Fruit fly (Drosophila melanogaster) whole organism, embryonic: Measurements from ENCODE around the gene Fst.

Source experiments
- Atf3 ChIP-seq: fragments of 200-800 bp; sonication (Bioruptor generic); optimal IDR thresholded peaks from 3 replicates; lab custom pipeline; 2016; ENCODE audit warnings: missing biosample characterization, missing genetic modification characterization
- BEAF-32 ChIP-seq: fragments of 200-800 bp; sonication (Bioruptor generic); optimal IDR thresholded peaks from 3 replicates; lab custom pipeline; 2017; ENCODE audit warnings: missing biosample characterization, missing genetic modification characterization, mild to moderate bottlenecking, moderate library complexity, missing genetic modification reagents
- Bdp1 ChIP-seq: fragments of 200-800 bp; sonication (Bioruptor generic); optimal IDR thresholded peaks from 3 replicates; lab custom pipeline; 2016; ENCODE audit warnings: missing biosample characterization, missing genetic modification characterization
- CG1024 ChIP-seq: fragments of 200-800 bp; sonication (Bioruptor generic); IDR thresholded peaks from 2 replicates; pipeline ENCODE4 v1.3.6; 2022; ENCODE audit warnings: missing biosample characterization, missing genetic modification characterization
- CG10543 ChIP-seq: fragments of 200-800 bp; sonication (Bioruptor generic); optimal IDR thresholded peaks from 3 replicates; lab custom pipeline; 2017; ENCODE audit warnings: missing biosample characterization, mild to moderate bottlenecking, missing genetic modification characterization, moderate library complexity
- CG11456 ChIP-seq: fragments of 200-800 bp; sonication (Bioruptor generic); IDR thresholded peaks from 3 replicates; pipeline ENCODE4 v1.3.6; 2022; ENCODE audit warnings: missing biosample characterization, missing genetic modification characterization
- CG12155 ChIP-seq: fragments of 200-800 bp; sonication (Bioruptor generic); optimal IDR thresholded peaks from 3 replicates; lab custom pipeline; 2016; ENCODE audit warnings: missing biosample characterization, missing genetic modification characterization
- CG12391 ChIP-seq: fragments of 200-800 bp; sonication (Bioruptor generic); optimal IDR thresholded peaks from 3 replicates; lab custom pipeline; 2018; ENCODE audit warnings: missing biosample characterization, mild to moderate bottlenecking, missing genetic modification characterization, moderate library complexity
- CG12769 ChIP-seq: fragments of 200-800 bp; sonication (Bioruptor generic); optimal IDR thresholded peaks from 2 replicates; lab custom pipeline; 2019; ENCODE audit warnings: missing biosample characterization, mild to moderate bottlenecking, missing genetic modification characterization, moderate library complexity
- CG14014 ChIP-seq: fragments of 200-800 bp; sonication (Bioruptor generic); IDR thresholded peaks from 2 replicates; pipeline ENCODE4 v1.3.6; 2022; ENCODE audit warnings: missing biosample characterization, missing genetic modification characterization
- CG14441 ChIP-seq: fragments of 200-800 bp; sonication (Bioruptor generic); IDR thresholded peaks from 2 replicates; pipeline ENCODE4 v1.3.6; 2022; ENCODE audit warnings: missing biosample characterization, missing genetic modification characterization
- CG15269 ChIP-seq: fragments of 200-800 bp; sonication (Bioruptor generic); optimal IDR thresholded peaks from 2 replicates; lab custom pipeline; 2018; ENCODE audit warnings: missing biosample characterization, mild to moderate bottlenecking, missing genetic modification characterization, moderate library complexity
- CG15514 ChIP-seq: fragments of 200-800 bp; sonication (Bioruptor generic); optimal IDR thresholded peaks from 3 replicates; lab custom pipeline; 2017; ENCODE audit warnings: missing biosample characterization, missing genetic modification characterization, mild to moderate bottlenecking, moderate library complexity, missing genetic modification reagents
- CG18262 ChIP-seq: fragments of 200-800 bp; optimal IDR thresholded peaks from 3 replicates; lab custom pipeline; 2019; ENCODE audit warnings: missing biosample characterization, mild to moderate bottlenecking, missing genetic modification characterization, moderate library complexity
- CG18599 ChIP-seq: fragments of 200-800 bp; sonication (Bioruptor generic); optimal IDR thresholded peaks from 3 replicates; lab custom pipeline; 2017; ENCODE audit warnings: missing biosample characterization, missing genetic modification characterization, mild to moderate bottlenecking, moderate library complexity, missing genetic modification reagents
- CG2678 ChIP-seq: fragments of 200-800 bp; sonication (Bioruptor generic); optimal IDR thresholded peaks from 3 replicates; lab custom pipeline; 2019; ENCODE audit warnings: missing biosample characterization, mild to moderate bottlenecking, missing genetic modification characterization, moderate library complexity
- CG2875 ChIP-seq: fragments of 200-800 bp; sonication (Bioruptor generic); optimal IDR thresholded peaks from 2 replicates; lab custom pipeline; 2017; ENCODE audit warnings: missing biosample characterization, mild to moderate bottlenecking, missing genetic modification characterization, missing genetic modification reagents
- CG4404 ChIP-seq: fragments of 200-800 bp; sonication (Bioruptor generic); IDR thresholded peaks from 2 replicates; pipeline ENCODE4 v1.3.6; 2022; ENCODE audit warnings: missing biosample characterization, missing genetic modification characterization
- CG4707 ChIP-seq: fragments of 200-800 bp; sonication (Bioruptor generic); optimal IDR thresholded peaks from 2 replicates; lab custom pipeline; 2018; ENCODE audit warnings: missing biosample characterization, mild to moderate bottlenecking, missing genetic modification characterization, moderate library complexity
- CG5953 ChIP-seq: fragments of 200-800 bp; sonication (Bioruptor generic); IDR thresholded peaks from 2 replicates; pipeline ENCODE4 v1.3.6; 2022; ENCODE audit warnings: missing biosample characterization, missing genetic modification characterization
- CG6175 ChIP-seq: fragments of 200-800 bp; sonication (Bioruptor generic); IDR thresholded peaks from 3 replicates; pipeline ENCODE4 v1.3.6; 2022; ENCODE audit warnings: missing biosample characterization, missing genetic modification characterization
- CG6683 ChIP-seq: fragments of 200-800 bp; sonication (Bioruptor generic); optimal IDR thresholded peaks from 2 replicates; lab custom pipeline; 2017; ENCODE audit warnings: missing biosample characterization, mild to moderate bottlenecking, missing genetic modification characterization, missing genetic modification reagents
- CG8089 ChIP-seq: fragments of 200-800 bp; sonication (Bioruptor generic); optimal IDR thresholded peaks from 3 replicates; lab custom pipeline; 2016; ENCODE audit warnings: missing biosample characterization, missing genetic modification characterization
- CG8765 ChIP-seq: fragments of 200-800 bp; sonication (Bioruptor generic); IDR thresholded peaks from 2 replicates; pipeline ENCODE4 v1.3.6; 2022; ENCODE audit warnings: missing biosample characterization, missing genetic modification characterization
- CG9727 ChIP-seq: fragments of 200-800 bp; sonication (Bioruptor generic); optimal IDR thresholded peaks from 3 replicates; lab custom pipeline; 2017; ENCODE audit warnings: missing biosample characterization, mild to moderate bottlenecking, missing genetic modification characterization
- CG9932 ChIP-seq: fragments of 200-800 bp; sonication (Bioruptor generic); IDR thresholded peaks from 2 replicates; pipeline ENCODE4 v1.3.6; 2022; ENCODE audit warnings: missing biosample characterization, missing genetic modification characterization
- Dek ChIP-seq: fragments of 200-800 bp; sonication (Bioruptor generic); optimal IDR thresholded peaks from 3 replicates; lab custom pipeline; 2019; ENCODE audit warnings: missing biosample characterization, mild to moderate bottlenecking, missing genetic modification characterization, moderate library complexity
- Dll ChIP-seq: fragments of 200-800 bp; sonication (Bioruptor generic); IDR thresholded peaks from 4 replicates; pipeline ENCODE4 v1.3.6; 2022; ENCODE audit warnings: missing biosample characterization, missing genetic modification characterization; ENCODE audit not compliant: partially characterized antibody
- Med ChIP-seq: fragments of 200-800 bp; sonication (Bioruptor generic); peaks from one replicate; lab custom pipeline; 2016; ENCODE audit warnings: missing biosample characterization, missing genetic modification characterization, mild to moderate bottlenecking, inconsistent platforms, moderate library complexity
- NC2β ChIP-seq: fragments of 200-800 bp; sonication (Bioruptor generic); optimal IDR thresholded peaks from 2 replicates; lab custom pipeline; 2016; ENCODE audit warnings: missing biosample characterization, missing genetic modification characterization
- NFAT ChIP-seq: fragments of 200-800 bp; sonication (Bioruptor generic); IDR thresholded peaks from 2 replicates; pipeline ENCODE4 v1.3.6; 2022; ENCODE audit warnings: missing biosample characterization, missing genetic modification characterization
- Pdp1 ChIP-seq, 2 experiments: fragments of 200-800 bp; sonication (Bioruptor generic); optimal IDR thresholded peaks; 3 replicates each; lab custom pipeline; 2016; ENCODE audit warnings: missing biosample characterization in 2 of 2, missing genetic modification characterization in 2 of 2, mild to moderate bottlenecking in 1 of 2, moderate library complexity in 1 of 2
- Scr ChIP-seq: fragments of 200-800 bp; sonication (Bioruptor generic); IDR thresholded peaks from 2 replicates; pipeline ENCODE4 v1.3.6; 2022; ENCODE audit warnings: missing biosample characterization, missing genetic modification characterization; ENCODE audit not compliant: partially characterized antibody
- Xbp1 ChIP-seq: fragments of 200-800 bp; sonication (Bioruptor generic); optimal IDR thresholded peaks from 3 replicates; lab custom pipeline; 2016; ENCODE audit warnings: missing biosample characterization, mild to moderate bottlenecking, missing genetic modification characterization
- ac ChIP-seq: fragments of 200-800 bp; sonication (Bioruptor generic); optimal IDR thresholded peaks from 3 replicates; lab custom pipeline; 2017; ENCODE audit warnings: missing biosample characterization, mild to moderate bottlenecking, missing genetic modification characterization
- btn ChIP-seq: fragments of 200-800 bp; sonication (Bioruptor generic); optimal IDR thresholded peaks from 2 replicates; lab custom pipeline; 2016; ENCODE audit warnings: missing biosample characterization, missing genetic modification characterization
- exex ChIP-seq: fragments of 200-800 bp; sonication (Bioruptor generic); optimal IDR thresholded peaks from 4 replicates; lab custom pipeline; 2018; ENCODE audit warnings: missing biosample characterization, mild to moderate bottlenecking, missing genetic modification characterization, moderate library complexity
- gem ChIP-seq: fragments of 200-800 bp; sonication (Bioruptor generic); optimal IDR thresholded peaks from 2 replicates; lab custom pipeline; 2019; ENCODE audit warnings: missing biosample characterization, mild to moderate bottlenecking, missing genetic modification characterization, moderate library complexity
- grn ChIP-seq: fragments of 200-800 bp; sonication (Bioruptor generic); optimal IDR thresholded peaks from 3 replicates; lab custom pipeline; 2017; ENCODE audit warnings: missing biosample characterization, missing genetic modification characterization
- hb ChIP-seq: fragments of 200-800 bp; sonication (Bioruptor generic); IDR thresholded peaks from 3 replicates; pipeline ENCODE4 v1.3.6; 2022; ENCODE audit warnings: missing biosample characterization, missing genetic modification characterization; ENCODE audit not compliant: partially characterized antibody
- klu ChIP-seq: fragments of 200-800 bp; sonication (Bioruptor generic); IDR thresholded peaks from 2 replicates; pipeline ENCODE4 v1.3.6; 2022; ENCODE audit warnings: missing biosample characterization, missing genetic modification characterization
- mld ChIP-seq: fragments of 200-800 bp; sonication (Bioruptor generic); IDR thresholded peaks from 3 replicates; pipeline ENCODE4 v1.3.6; 2022; ENCODE audit warnings: missing biosample characterization, missing genetic modification characterization; ENCODE audit not compliant: partially characterized antibody
- nmo ChIP-seq: fragments of 200-800 bp; sonication (Bioruptor generic); optimal IDR thresholded peaks from 2 replicates; lab custom pipeline; 2018; ENCODE audit warnings: missing biosample characterization, mild to moderate bottlenecking, missing genetic modification characterization, moderate library complexity
- peb ChIP-seq: fragments of 200-800 bp; sonication (Bioruptor generic); IDR thresholded peaks from 2 replicates; pipeline ENCODE4 v1.3.6; 2022; ENCODE audit warnings: missing biosample characterization, missing genetic modification characterization
- salm ChIP-seq: fragments of 200-800 bp; sonication (Bioruptor generic); optimal IDR thresholded peaks from 2 replicates; lab custom pipeline; 2018; ENCODE audit warnings: missing biosample characterization, mild to moderate bottlenecking, missing genetic modification characterization
- sc ChIP-seq, 3 experiments: fragments of >200 bp in 2 of 3; fragments of 200-800 bp in 1 of 3; sonication (Bioruptor generic) in 1 of 3; optimal IDR thresholded peaks; 2 replicates in 2 of 3; 3 replicates in 1 of 3; lab custom pipeline; 2017; ENCODE audit warnings: mild to moderate bottlenecking in 1 of 3, missing biosample characterization in 1 of 3, missing genetic modification characterization in 1 of 3, missing genetic modification reagents in 1 of 3
- sens ChIP-seq: fragments of 200-800 bp; sonication (Bioruptor generic); peaks from one replicate; lab custom pipeline; 2016; ENCODE audit warnings: missing biosample characterization, missing genetic modification characterization
- zen2 ChIP-seq: fragments of 200-800 bp; sonication (Bioruptor generic); IDR thresholded peaks from 3 replicates; pipeline ENCODE4 v1.3.6; 2022; ENCODE audit warnings: missing biosample characterization, missing genetic modification characterization; ENCODE audit not compliant: partially characterized antibody

The Fst gene

dm6 chr3R:9613124-9613523, 32.8 kb downstream of the Fst start (continued):
- TF ChIP-seq CG14441 (GFP tag; lab: Robert Waterston, UW) (peak; percentile 66), Xbp1 (GFP tag; lab: Kevin White, UChicago) (peak; percentile 70), Bdp1 (GFP tag; lab: Kevin White, UChicago) (peak; percentile 31), CG15269 (tag; lab: Kevin White, UChicago) (peak; percentile 64), CG18262 (tag; lab: Kevin White, UChicago) (no peak), klu (GFP tag; lab: Robert Waterston, UW) (0 out of 2 replicates have a peak, but pooled peaks have one; percentile 33), nmo (GFP tag; lab: Kevin White, UChicago) (peak; percentile 38), CG5953 (GFP tag; lab: Robert Waterston, UW) (no peak), CG14014 (peak; percentile 67; the same call in 1 of the 2 replicates), BEAF-32 (GFP tag; lab: Kevin White, UChicago) (no peak), CG10543 (GFP tag; lab: Kevin White, UChicago) (no peak), CG8089 (GFP tag; lab: Kevin White, UChicago) (peak; percentile 36), CG8765 (GFP tag; lab: Robert Waterston, UW) (no peak), CG15514 (GFP tag; lab: Kevin White, UChicago) (peak; percentile 65), Dek (tag; lab: Kevin White, UChicago) (peak; percentile 16), CG2875 (GFP tag; lab: Kevin White, UChicago) (peak; percentile 24), btn (GFP tag; lab: Kevin White, UChicago) (no peak), salm (no peak), sc (optimal IDR thresholded peaks at IDR 0.05; lab: Kevin White, UChicago) (no peak), sc (GFP tag; optimal IDR thresholded peaks at IDR 0.05; lab: Kevin White, UChicago) (no peak), CG12155 (GFP tag; lab: Kevin White, UChicago) (peak; percentile 22), zen2 (no peak), CG6175 (GFP tag; lab: Robert Waterston, UW) (no peak), NFAT (GFP tag; lab: Robert Waterston, UW) (no peak), peb (GFP tag; lab: Robert Waterston, UW) (no peak)

dm6 chr3R:9612217-9612616, 33.7 kb downstream of the Fst start:
- peak; percentile 12 for TF ChIP-seq CG15269 (tag; lab: Kevin White, UChicago)
- TF ChIP-seq hb (GFP tag; lab: Robert Waterston, UW): peak; percentile 64; the same call in 1 of the 3 replicates
- no peak for TF ChIP-seq CG4404 (GFP tag; lab: Robert Waterston, UW)
- no peak for TF ChIP-seq ac (GFP tag; lab: Kevin White, UChicago)
- peak; percentile 56; the same call in 1 of the 3 replicates for TF ChIP-seq mld (GFP tag; lab: Robert Waterston, UW)
- no peak for TF ChIP-seq btn (GFP tag; lab: Kevin White, UChicago)
- peak; percentile 13 for TF ChIP-seq CG2678 (tag; lab: Kevin White, UChicago)
- TF ChIP-seq CG6683: no peak
- TF ChIP-seq Pdp1 (GFP tag; optimal IDR thresholded peaks at IDR 0.05; lab: Kevin White, UChicago): peak in 1 of 2 experiments; percentile 58
- TF ChIP-seq CG18599: peak; percentile 10
- peak; percentile 1 for TF ChIP-seq CG12769 (tag; lab: Kevin White, UChicago)
- TF ChIP-seq exex (tag; lab: Kevin White, UChicago): no peak
- TF ChIP-seq CG11456 (GFP tag; lab: Robert Waterston, UW): no peak
- TF ChIP-seq CG9932 (GFP tag; lab: Robert Waterston, UW): peak; percentile 42; the same call in 1 of the 2 replicates
- TF ChIP-seq CG12391 (tag; lab: Kevin White, UChicago): no peak
- no peak for TF ChIP-seq NC2β (GFP tag; lab: Kevin White, UChicago)
- TF ChIP-seq sens (GFP tag; lab: Kevin White, UChicago): peak; percentile 47
- TF ChIP-seq Scr (GFP tag; lab: Robert Waterston, UW): peak; percentile 56
- TF ChIP-seq CG1024 (GFP tag; lab: Robert Waterston, UW): no peak
- no peak for TF ChIP-seq Atf3 (GFP tag; lab: Kevin White, UChicago)
- peak; percentile 63 for TF ChIP-seq Med (GFP tag; lab: Kevin White, UChicago)
- TF ChIP-seq gem (tag; lab: Kevin White, UChicago): peak; percentile 20
- TF ChIP-seq CG9727 (GFP tag; lab: Kevin White, UChicago): no peak
- peak; percentile 24; the same call in 1 of the 4 replicates for TF ChIP-seq Dll
- no peak for TF ChIP-seq grn (GFP tag; lab: Kevin White, UChicago)
- TF ChIP-seq CG4707: no peak
